Worm (Caenorhabditis elegans) whole organism, L4/young adult: ENCODE data around the gene cpg-4.

Experiments
- W03F9.2 ChIP-seq: fragments of 150-350 bp; optimal IDR thresholded peaks from 2 replicates; lab custom pipeline; 2014; ENCODE audit warnings: missing biosample characterization, missing genetic modification characterization
- dao-5 ChIP-seq: sonication (generic microtip); optimal IDR thresholded peaks from 2 replicates; lab custom pipeline; 2016; ENCODE audit warnings: missing genotype, missing genetic modification characterization, moderate library complexity, missing compliant biosample characterization
- him-1 ChIP-seq: sonication (generic microtip); optimal IDR thresholded peaks from 2 replicates; lab custom pipeline; 2016; ENCODE audit warnings: missing genotype, missing genetic modification reagents, missing genetic modification characterization, missing compliant biosample characterization

The cpg-4 gene

DNA sequence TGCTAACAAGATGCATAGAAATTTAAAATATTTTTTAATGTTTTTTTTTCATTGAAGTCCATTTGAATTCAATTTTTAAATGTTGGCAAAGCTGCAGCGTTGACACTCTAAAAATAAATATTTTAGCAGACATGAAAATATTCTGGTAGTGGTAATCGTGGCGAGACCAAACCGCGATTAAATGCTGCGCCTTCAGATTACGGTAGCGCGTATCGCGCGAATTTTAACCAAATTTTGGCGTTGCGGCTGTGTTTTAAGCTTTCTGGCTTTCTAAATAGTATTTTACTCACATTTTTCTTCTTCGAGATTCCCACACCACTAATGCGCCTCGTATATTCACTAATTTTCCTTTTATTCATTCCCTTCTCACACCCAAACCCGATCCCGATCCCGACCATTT lies at the start of gene cpg-4:
Gene cpg-4 (plus strand): TSS at position 303 of the 400 bp plus-strand sequence.
- TF ChIP-seq him-1 (tag; lab: Kevin White, UChicago) (no peak), W03F9.2 (tag; lab: Kevin White, UChicago) (no peak)

DNA sequence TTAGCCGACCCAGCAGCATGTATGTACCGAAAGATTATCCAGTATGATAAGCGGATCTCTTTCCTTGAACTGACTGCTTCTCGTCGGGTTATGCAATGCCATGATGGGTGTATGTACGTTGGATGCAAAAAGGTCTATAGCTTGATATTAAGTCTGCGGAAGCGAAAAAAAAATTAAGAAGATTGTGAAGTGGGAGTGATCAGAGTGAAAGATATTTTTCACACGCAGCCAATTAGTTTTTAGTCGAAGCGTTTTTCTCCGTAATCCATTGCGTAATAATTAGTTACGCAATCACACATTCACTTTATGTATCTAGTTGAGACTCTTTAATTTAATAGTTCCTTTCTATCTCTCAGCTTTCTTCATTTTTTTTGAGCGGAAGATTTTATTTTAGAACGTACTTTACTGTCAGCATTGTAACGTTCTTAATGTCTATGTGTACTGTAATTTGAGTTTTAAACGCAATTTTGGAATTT lies 46.5 kb upstream of the cpg-4 start:
- no peak for TF ChIP-seq dao-5 (tag; lab: Kevin White, UChicago)
- no peak for TF ChIP-seq W03F9.2 (tag; lab: Kevin White, UChicago)
- TF ChIP-seq him-1 (tag; lab: Kevin White, UChicago): no peak

DNA sequence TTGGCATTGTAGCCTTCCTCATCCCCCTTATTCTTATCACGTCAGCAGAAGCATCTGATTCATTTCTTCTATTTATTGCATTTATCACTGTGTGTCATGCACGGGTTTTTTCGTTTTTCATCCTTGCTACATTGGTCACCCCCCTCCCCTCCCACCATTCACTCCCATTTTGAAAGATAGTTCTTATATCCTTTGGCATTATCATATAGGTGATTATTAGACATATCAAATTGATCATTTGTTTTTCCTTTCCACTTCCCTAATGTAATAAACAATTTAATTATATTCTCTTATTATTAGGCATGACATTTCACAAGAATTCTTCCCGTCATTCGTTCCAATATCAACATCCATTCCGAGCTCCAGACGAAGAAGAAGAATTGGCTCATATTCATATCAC lies 45.1 kb upstream of the cpg-4 start, which contains the start of gene M03F8.1:
Gene M03F8.1 (plus strand): TSS at position 301 of the 400 bp plus-strand sequence.
- TF ChIP-seq him-1 (tag; lab: Kevin White, UChicago) (no peak), dao-5 (tag; lab: Kevin White, UChicago) (no peak), W03F9.2 (tag; lab: Kevin White, UChicago) (no peak)

DNA sequence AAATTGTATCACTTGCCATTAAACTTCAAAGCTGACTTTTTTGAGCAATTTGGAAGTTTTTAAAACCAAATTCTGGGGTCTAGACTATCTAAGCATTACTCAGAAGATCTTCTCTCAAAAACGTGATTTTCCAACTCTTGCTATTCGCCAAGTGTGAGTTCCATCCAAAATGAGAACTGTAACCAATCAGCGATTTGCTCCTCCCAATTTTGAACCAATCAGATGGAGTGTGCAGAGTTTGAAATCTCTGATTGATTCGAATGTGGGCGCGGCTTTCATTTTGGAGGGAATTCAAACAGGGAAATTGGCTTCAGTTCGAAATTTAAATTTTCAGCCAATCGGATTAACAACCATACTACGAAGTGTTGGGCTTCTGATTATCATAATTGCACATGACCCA lies 43.1 kb upstream of the cpg-4 start:
- TF ChIP-seq him-1 (tag; lab: Kevin White, UChicago): no peak
- no peak for TF ChIP-seq W03F9.2 (tag; lab: Kevin White, UChicago)
- no peak for TF ChIP-seq dao-5 (tag; lab: Kevin White, UChicago)

DNA sequence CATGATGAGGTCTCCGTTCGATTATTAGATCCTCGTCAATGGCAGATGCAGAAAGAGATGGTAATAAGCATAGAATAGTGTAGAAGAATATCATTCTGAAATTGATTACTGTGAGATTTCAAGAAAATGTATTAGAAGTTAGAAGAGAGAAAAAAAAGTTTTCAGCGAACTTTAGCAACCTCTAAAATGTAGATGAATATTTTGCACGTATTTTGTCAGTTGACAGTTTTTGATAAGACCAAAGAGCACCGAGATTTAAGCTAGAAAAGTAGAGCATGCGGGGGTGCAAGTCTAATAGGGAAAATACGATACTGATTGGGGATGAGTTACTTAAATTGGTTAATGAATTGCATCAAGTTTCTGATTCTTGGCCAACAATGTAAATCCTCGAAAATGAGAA lies 41.5 kb upstream of the cpg-4 start, which contains the start of gene M03F8.6:
Gene M03F8.6 (minus strand): TSS at position 101 of the 400 bp plus-strand sequence.
- TF ChIP-seq dao-5 (tag; lab: Kevin White, UChicago) (no peak), W03F9.2 (tag; lab: Kevin White, UChicago) (no peak), him-1 (tag; lab: Kevin White, UChicago) (no peak)

DNA sequence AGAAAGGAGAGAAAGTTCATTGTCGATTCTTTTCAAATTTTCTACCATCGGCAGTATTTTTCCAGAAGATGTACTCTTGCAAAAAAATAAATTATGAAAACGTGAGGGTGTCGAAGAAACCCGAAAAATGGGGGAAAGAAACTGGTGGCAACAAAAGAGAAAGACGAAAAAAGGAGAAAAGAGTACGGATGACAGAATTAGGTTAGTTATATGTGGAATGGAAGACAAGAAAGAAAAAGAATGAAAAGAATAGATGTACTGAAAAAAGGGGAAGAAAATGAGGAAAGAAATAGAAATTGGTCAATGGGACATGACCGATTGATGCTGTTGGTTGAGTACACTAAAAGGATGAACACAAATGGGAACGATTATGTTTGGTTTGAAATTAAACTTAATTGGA lies 40.6 kb upstream of the cpg-4 start:
- TF ChIP-seq W03F9.2 (tag; lab: Kevin White, UChicago): no peak
- TF ChIP-seq dao-5 (tag; lab: Kevin White, UChicago): no peak
- TF ChIP-seq him-1 (tag; lab: Kevin White, UChicago): no peak

DNA sequence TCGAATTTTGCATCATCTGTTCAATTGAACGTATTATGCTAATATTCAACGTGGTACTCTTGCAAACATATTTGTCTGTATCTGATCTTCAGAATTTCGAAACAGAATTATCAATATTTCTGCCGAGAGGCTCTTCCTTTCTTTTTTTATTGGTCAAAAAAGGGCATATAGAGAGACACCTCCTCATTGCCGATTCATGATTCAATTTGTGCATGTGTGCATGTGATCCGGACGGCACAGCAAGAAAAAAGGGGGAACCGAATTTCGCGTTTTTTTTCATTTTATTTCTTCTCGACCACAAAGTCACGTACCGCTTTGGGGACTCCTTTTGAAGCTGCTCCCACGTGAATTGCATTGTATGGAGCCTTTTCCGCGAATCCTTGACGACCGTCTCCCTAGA lies 34.7 kb upstream of the cpg-4 start, which contains the start of gene mcp-1:
Gene mcp-1 (plus strand): TSS at position 292 of the 400 bp plus-strand sequence.
- TF ChIP-seq dao-5 (tag; lab: Kevin White, UChicago) (no peak), W03F9.2 (tag; lab: Kevin White, UChicago) (no peak), him-1 (tag; lab: Kevin White, UChicago) (no peak)

DNA sequence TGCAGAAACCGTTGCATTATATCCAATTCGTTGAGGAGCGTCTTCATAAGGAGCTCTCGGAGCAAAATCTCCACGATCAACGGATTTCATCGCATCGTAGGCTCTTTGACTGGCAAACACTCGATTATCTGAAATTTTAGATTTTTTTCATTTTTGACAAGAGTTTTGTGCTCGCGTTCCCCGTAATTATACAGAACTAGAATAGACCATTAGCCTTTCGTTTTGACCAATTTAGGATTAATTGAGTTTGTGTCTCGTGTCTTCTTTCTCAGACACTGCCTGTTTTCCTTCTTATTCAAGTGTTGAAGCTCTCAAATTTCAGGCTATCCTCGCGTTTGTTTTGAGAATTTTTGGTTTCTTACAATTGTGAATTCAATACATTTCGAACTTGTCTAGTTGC lies 33.1 kb upstream of the cpg-4 start:
- no peak for TF ChIP-seq him-1 (tag; lab: Kevin White, UChicago)
- no peak for TF ChIP-seq W03F9.2 (tag; lab: Kevin White, UChicago)
- no peak for TF ChIP-seq dao-5 (tag; lab: Kevin White, UChicago)

DNA sequence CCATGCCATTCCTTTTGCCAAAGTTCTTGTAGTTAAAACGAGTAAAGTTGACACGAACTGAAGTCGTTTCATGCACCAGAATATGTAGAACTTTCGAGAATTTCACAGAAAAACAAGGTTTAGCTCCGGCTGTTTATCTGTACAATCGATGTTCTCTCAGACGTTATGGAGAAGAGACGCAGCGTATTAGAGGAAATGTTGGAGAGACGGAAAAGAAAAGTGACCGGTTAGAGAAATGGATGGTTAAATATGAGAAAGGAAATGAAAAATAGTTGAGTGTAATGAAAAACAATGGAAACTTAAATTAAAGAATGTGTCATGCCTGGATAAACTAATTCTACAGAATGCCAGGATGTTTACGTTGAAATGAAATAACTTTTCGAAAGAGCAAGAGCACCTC lies 32.5 kb upstream of the cpg-4 start, which contains the start of gene pcm-1:
Gene pcm-1 (minus strand): TSS at position 187 of the 400 bp plus-strand sequence.
- TF ChIP-seq W03F9.2 (tag; lab: Kevin White, UChicago): no peak
- no peak for TF ChIP-seq him-1 (tag; lab: Kevin White, UChicago)
- TF ChIP-seq dao-5 (tag; lab: Kevin White, UChicago): no peak

DNA sequence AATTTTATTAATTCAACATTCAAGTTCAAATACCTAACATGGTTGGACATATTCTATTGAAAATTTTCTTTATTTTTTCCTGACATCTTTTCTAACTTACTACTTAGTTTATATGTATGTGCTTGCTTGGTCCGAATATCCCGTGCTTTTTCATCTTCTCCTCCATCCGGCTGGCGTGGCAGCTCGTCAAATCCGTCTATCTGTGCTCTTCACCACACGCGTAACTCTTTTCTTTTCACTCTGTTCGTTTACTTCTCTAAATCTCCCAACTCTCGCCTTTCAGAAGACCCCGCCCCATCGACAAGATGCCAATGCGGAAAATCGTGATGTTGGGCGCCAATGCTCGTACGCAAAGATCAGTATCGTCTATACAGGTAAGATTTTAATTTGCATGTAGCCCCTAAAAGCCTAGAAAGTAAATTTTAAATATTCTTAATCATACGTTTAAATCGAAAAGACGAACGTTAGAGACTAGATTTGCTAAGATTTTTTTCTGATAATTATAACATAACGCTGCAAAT lies 31.5 kb upstream of the cpg-4 start:
- TF ChIP-seq W03F9.2 (tag; lab: Kevin White, UChicago) (no peak), dao-5 (tag; lab: Kevin White, UChicago) (no peak), him-1 (tag; lab: Kevin White, UChicago) (no peak)

DNA sequence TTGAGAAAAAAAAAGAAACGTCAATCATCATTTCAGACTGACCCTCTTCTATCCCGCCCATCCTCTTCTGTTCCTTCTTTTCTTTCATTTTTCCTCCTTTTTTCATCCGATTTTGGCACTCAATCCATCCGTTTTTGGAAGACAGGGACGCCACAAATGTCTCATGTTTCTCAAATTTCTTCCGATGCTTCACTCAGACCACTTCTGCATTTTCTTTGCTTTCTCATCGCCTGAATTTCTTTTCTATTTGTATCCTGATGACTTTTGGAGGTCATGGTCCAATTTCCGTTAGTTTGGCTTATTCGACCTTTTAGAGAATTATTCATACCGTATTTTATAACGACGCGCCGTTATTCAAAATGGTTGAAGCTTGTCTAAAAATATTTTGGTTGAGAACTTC lies 23.6 kb upstream of the cpg-4 start:
- TF ChIP-seq dao-5 (tag; lab: Kevin White, UChicago): no peak
- TF ChIP-seq W03F9.2 (tag; lab: Kevin White, UChicago): no peak
- no peak for TF ChIP-seq him-1 (tag; lab: Kevin White, UChicago)

DNA sequence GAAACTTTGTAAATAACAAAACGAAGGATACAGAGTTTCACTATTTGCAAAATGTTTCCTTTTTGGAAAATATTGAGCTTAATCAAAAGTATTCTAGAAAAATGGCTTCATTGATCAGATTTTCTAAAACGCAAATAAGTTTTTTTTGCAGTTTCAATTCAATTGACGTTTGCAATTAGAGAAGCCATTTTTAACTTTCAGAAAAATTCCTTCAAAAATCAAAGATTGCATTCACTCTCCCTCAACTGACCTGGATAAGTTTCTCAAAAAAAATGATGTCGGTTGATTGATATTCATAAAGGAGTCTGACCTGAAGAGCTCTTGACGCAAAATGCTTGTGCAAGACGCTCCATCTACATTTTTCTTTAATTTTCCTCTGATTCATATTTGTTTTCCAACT lies 22.5 kb upstream of the cpg-4 start:
- TF ChIP-seq him-1 (tag; lab: Kevin White, UChicago) (no peak), dao-5 (tag; lab: Kevin White, UChicago) (no peak), W03F9.2 (tag; lab: Kevin White, UChicago) (no peak)

DNA sequence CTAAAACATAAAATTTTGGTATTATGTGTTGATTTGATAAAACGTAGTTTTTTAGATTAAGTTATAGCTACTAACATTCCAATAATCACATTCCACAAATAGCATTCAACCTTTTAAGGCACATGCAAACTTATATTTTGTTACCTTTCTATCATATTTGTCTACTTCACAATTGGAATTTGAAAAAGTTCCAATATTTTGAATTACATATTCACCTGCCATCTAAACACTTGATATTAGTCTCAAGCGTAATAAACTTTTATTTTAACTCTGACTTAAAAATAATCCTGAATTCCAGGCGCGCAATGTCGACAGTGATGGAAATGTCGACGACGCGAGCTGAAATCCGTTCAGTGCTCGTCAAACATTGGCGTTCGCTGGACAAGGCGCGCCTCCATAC lies 20.5 kb upstream of the cpg-4 start, which contains the start of gene acy-2:
Gene acy-2 (plus strand): TSS at position 301 of the 400 bp plus-strand sequence.
- no peak for TF ChIP-seq him-1 (tag; lab: Kevin White, UChicago)

DNA sequence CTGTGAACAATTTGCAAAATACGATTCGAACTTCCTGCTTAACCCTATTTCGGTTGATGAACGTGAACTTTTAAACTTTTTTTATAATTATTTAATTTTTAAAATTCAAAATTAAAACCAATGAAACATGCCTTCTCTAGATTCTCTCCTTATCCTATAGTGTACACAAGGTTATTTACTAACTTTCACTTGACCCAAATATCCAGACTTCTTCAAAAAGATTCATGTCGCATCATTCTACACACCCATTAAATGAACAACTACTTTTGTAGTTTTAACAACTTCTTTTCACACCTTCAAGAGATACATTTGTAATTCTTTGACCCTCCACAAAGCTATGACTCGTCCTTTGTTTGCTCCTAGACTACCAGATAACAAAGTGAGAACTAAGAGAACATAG lies 13.5 kb upstream of the cpg-4 start:
- TF ChIP-seq him-1 (tag; lab: Kevin White, UChicago): no peak
- TF ChIP-seq dao-5 (tag; lab: Kevin White, UChicago): no peak
- TF ChIP-seq W03F9.2 (tag; lab: Kevin White, UChicago): no peak
